Fruit fly (Drosophila melanogaster) whole organism, embryonic: ENCODE results near the gene CG12479.

Experiments used
- Atf6 ChIP-seq: fragments of 200-800 bp; sonication (Bioruptor generic); IDR thresholded peaks from 2 replicates; pipeline ENCODE4 v1.3.6; 2022; ENCODE audit warnings: missing biosample characterization, missing genetic modification characterization
- Bdp1 ChIP-seq: fragments of 200-800 bp; sonication (Bioruptor generic); optimal IDR thresholded peaks from 3 replicates; lab custom pipeline; 2016; ENCODE audit warnings: missing biosample characterization, missing genetic modification characterization
- Bgb ChIP-seq: fragments of 200-800 bp; sonication (Bioruptor generic); IDR thresholded peaks from 2 replicates; pipeline ENCODE4 v1.3.6; 2022; ENCODE audit warnings: missing biosample characterization, missing genetic modification characterization; ENCODE audit not compliant: partially characterized antibody
- CG10565 ChIP-seq: fragments of 200-800 bp; sonication (Bioruptor generic); optimal IDR thresholded peaks from 3 replicates; lab custom pipeline; 2016; ENCODE audit warnings: missing biosample characterization, mild to moderate bottlenecking, missing genetic modification characterization
- CG12104 ChIP-seq: fragments of 200-800 bp; sonication (Bioruptor generic); optimal IDR thresholded peaks from 3 replicates; lab custom pipeline; 2016; ENCODE audit warnings: missing biosample characterization, missing genetic modification characterization
- CG12155 ChIP-seq: fragments of 200-800 bp; sonication (Bioruptor generic); optimal IDR thresholded peaks from 3 replicates; lab custom pipeline; 2016; ENCODE audit warnings: missing biosample characterization, missing genetic modification characterization
- CG16813 ChIP-seq: fragments of 200-800 bp; sonication (Bioruptor generic); IDR thresholded peaks from 3 replicates; pipeline ENCODE4 v1.3.6; 2022; ENCODE audit warnings: missing biosample characterization, missing genetic modification characterization; ENCODE audit not compliant: partially characterized antibody
- CG4854 ChIP-seq: fragments of 200-800 bp; sonication (Bioruptor generic); optimal IDR thresholded peaks from 2 replicates; lab custom pipeline; 2016; ENCODE audit warnings: missing biosample characterization, missing genetic modification characterization, inconsistent platforms
- CG8478 ChIP-seq: fragments of >200 bp; optimal IDR thresholded peaks from 2 replicates; lab custom pipeline; 2018
- E2f1 ChIP-seq: fragments of 200-800 bp; sonication (Bioruptor generic); IDR thresholded peaks from 2 replicates; pipeline ENCODE4 v1.3.6; 2022; ENCODE audit warnings: missing biosample characterization, missing genetic modification characterization
- Gug ChIP-seq: fragments of 200-800 bp; sonication (Bioruptor generic); IDR thresholded peaks from 4 replicates; pipeline ENCODE4 v1.3.6; 2022; ENCODE audit warnings: missing biosample characterization, missing genetic modification characterization
- H2.0 ChIP-seq: fragments of 200-800 bp; sonication (Bioruptor generic); IDR thresholded peaks from 2 replicates; pipeline ENCODE4 v1.3.6; 2022; ENCODE audit warnings: missing biosample characterization, missing genetic modification characterization
- Med ChIP-seq: fragments of 200-800 bp; sonication (Bioruptor generic); peaks from one replicate; lab custom pipeline; 2016; ENCODE audit warnings: missing biosample characterization, missing genetic modification characterization, mild to moderate bottlenecking, inconsistent platforms, moderate library complexity
- Nf-YB ChIP-seq: fragments of 200-800 bp; sonication (Bioruptor generic); optimal IDR thresholded peaks from 3 replicates; lab custom pipeline; 2019; ENCODE audit warnings: missing biosample characterization, mild to moderate bottlenecking, missing genetic modification characterization, moderate library complexity
- Rx ChIP-seq: fragments of 200-800 bp; sonication (Bioruptor generic); IDR thresholded peaks from 2 replicates; pipeline ENCODE4 v1.3.6; 2022; ENCODE audit warnings: missing biosample characterization, missing genetic modification characterization
- amos ChIP-seq: fragments of 200-800 bp; sonication (Bioruptor generic); IDR thresholded peaks from 2 replicates; pipeline ENCODE4 v1.3.6; 2022; ENCODE audit warnings: missing biosample characterization, missing genetic modification characterization; ENCODE audit not compliant: partially characterized antibody
- dpn ChIP-seq, 2 experiments: fragments of 200-800 bp; sonication (Bioruptor generic); optimal IDR thresholded peaks; 3 replicates each; lab custom pipeline; 2016; ENCODE audit warnings: missing biosample characterization in 2 of 2, missing genetic modification characterization in 2 of 2
- fd3F ChIP-seq: fragments of 200-800 bp; sonication (Bioruptor generic); optimal IDR thresholded peaks from 2 replicates; lab custom pipeline; 2018; ENCODE audit warnings: missing biosample characterization, mild to moderate bottlenecking, missing genetic modification characterization, moderate library complexity
- hkb ChIP-seq, 2 experiments: fragments of 200-800 bp in 1 of 2; fragments of >200 bp in 1 of 2; sonication (Bioruptor generic) in 1 of 2; IDR thresholded peaks in 1 of 2; optimal IDR thresholded peaks in 1 of 2; 2 replicates each; pipeline versions ENCODE4 v1.3.6 to Lab custom; 2017 to 2022; ENCODE audit warnings: missing biosample characterization in 1 of 2, missing genetic modification characterization in 1 of 2
- lbe ChIP-seq: fragments of 200-800 bp; sonication (Bioruptor generic); optimal IDR thresholded peaks from 2 replicates; lab custom pipeline; 2016; ENCODE audit warnings: missing biosample characterization, mild to moderate bottlenecking, missing genetic modification characterization
- luna ChIP-seq: fragments of 200-800 bp; sonication (Bioruptor generic); optimal IDR thresholded peaks from 2 replicates; lab custom pipeline; 2016; ENCODE audit warnings: missing biosample characterization, missing genetic modification characterization
- unc-4 ChIP-seq: fragments of 200-800 bp; sonication (Bioruptor generic); IDR thresholded peaks from 2 replicates; pipeline ENCODE4 v1.3.6; 2022; ENCODE audit warnings: missing biosample characterization, missing genetic modification characterization; ENCODE audit not compliant: partially characterized antibody

Gene CG12479

DNA sequence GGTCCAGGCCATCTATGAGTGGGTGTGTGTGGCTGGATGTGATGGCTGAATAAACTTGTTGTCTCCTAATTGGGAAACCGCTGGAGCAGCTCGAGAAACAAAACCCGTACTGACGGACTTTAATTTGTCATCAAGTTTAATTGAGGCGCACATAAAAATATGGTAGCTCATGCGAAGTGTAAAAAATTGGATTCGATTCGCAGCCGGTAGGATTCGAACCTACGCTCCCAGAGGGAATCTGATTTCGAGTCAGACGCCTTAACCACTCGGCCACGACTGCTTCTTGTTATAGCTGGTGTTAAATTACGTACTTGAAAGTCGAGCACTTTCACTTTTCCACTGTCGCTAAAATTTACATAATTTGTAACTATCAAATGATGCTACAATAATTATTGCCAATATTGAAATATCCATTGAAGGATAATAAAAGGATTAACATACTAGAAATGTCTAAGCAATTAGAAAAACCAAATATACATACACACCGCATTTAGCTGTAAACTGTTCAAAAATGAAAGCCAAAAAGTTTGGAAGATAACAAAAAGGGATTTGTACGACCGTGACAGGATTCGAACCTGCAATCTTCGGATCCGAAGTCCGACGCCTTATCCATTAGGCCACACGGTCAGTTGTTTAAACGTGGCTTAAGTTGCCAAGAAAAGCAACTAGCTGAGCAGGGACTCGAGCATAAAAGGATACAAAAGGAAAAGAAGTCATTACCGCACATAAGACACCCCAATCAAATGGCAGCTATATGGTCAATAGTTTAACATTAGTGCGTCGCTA lies 48.4 kb downstream of the CG12479 start (continued):
- TF ChIP-seq amos = peak; percentile 58; the same call in 1 of the 2 replicates
- no peak for TF ChIP-seq E2f1
- no peak for TF ChIP-seq CG8478 (lab: Kevin White, UChicago)
- no peak for TF ChIP-seq unc-4 (GFP tag; lab: Robert Waterston, UW)
- TF ChIP-seq luna = no peak
- no peak for TF ChIP-seq CG10565 (GFP tag; lab: Kevin White, UChicago)
- TF ChIP-seq CG4854 (GFP tag; lab: Kevin White, UChicago) = no peak
- TF ChIP-seq Nf-YB (GFP tag; lab: Kevin White, UChicago) = no peak
- TF ChIP-seq CG12155 (GFP tag; lab: Kevin White, UChicago) = no peak
- TF ChIP-seq fd3F (GFP tag; lab: Kevin White, UChicago) = no peak
- no peak for TF ChIP-seq Rx (GFP tag; lab: Robert Waterston, UW)
- TF ChIP-seq CG12104 (GFP tag; lab: Kevin White, UChicago) = no peak
- no peak for TF ChIP-seq hkb (optimal IDR thresholded peaks at IDR 0.05; lab: Kevin White, UChicago)
- no peak for TF ChIP-seq hkb (GFP tag; IDR thresholded peaks at IDR 0.05; lab: Robert Waterston, UW)
- TF ChIP-seq Gug (GFP tag; lab: Robert Waterston, UW) = no peak
- TF ChIP-seq Atf6 (GFP tag; lab: Robert Waterston, UW) = no peak
- TF ChIP-seq CG16813 (GFP tag; lab: Robert Waterston, UW) = peak; percentile 70
- no peak for TF ChIP-seq dpn (GFP tag; optimal IDR thresholded peaks at IDR 0.05; lab: Kevin White, UChicago)
- peak; percentile 93 for TF ChIP-seq Bdp1
- TF ChIP-seq H2.0 = no peak
- TF ChIP-seq lbe (GFP tag; lab: Kevin White, UChicago) = no peak
- TF ChIP-seq Med (GFP tag; lab: Kevin White, UChicago) = no peak
- TF ChIP-seq Bgb (GFP tag; lab: Robert Waterston, UW) = peak; percentile 39; the same call in 1 of the 2 replicates
